Worm (Caenorhabditis elegans) whole organism, L4 larva: ENCODE measurements around the gene B0244.10.

Source experiments
- F44E2.7 ChIP-seq: fragments of 200-800 bp; sonication (Bioruptor generic); IDR thresholded peaks from 2 replicates; pipeline ENCODE4 v2.1.2; 2022; ENCODE audit warnings: missing genetic modification characterization, missing compliant biosample characterization
- F49E8.2 ChIP-seq: sonication (generic microtip); optimal IDR thresholded peaks from 2 replicates; lab custom pipeline; 2016; ENCODE audit warnings: missing compliant biosample characterization, mild to moderate bottlenecking, missing genetic modification characterization, borderline replicate concordance
- T26A8.4 ChIP-seq: fragments of 200-800 bp; sonication (Bioruptor generic); IDR thresholded peaks from 2 replicates; pipeline ENCODE4 v1.3.6; 2022; ENCODE audit warnings: missing genetic modification characterization, missing compliant biosample characterization
- Y105C5A.15 ChIP-seq: fragments of 200-800 bp; sonication (Bioruptor generic); IDR thresholded peaks from 2 replicates; pipeline ENCODE4 v1.3.6; 2022; ENCODE audit warnings: missing genetic modification characterization, missing compliant biosample characterization
- Y48G9A.11 ChIP-seq: fragments of 200-800 bp; sonication (Bioruptor generic); IDR thresholded peaks from 2 replicates; pipeline ENCODE4 v1.3.6; 2022; ENCODE audit warnings: missing genetic modification reagents, missing genetic modification characterization, missing compliant biosample characterization
- Y5F2A.4 ChIP-seq: fragments of 200-800 bp; sonication (Bioruptor generic); optimal IDR thresholded peaks from 2 replicates; lab custom pipeline; 2018; ENCODE audit warnings: mild to moderate bottlenecking, missing genetic modification characterization, missing compliant biosample characterization
- ZK546.5 ChIP-seq, 2 experiments: sonication (generic microtip); optimal IDR thresholded peaks; 2 replicates each; lab custom pipeline; 2017; ENCODE audit warnings: missing biosample characterization in 2 of 2, missing genetic modification characterization in 2 of 2
- aha-1 ChIP-seq: fragments of 150-350 bp; peaks from one replicate; lab custom pipeline; 2014; ENCODE audit warnings: missing biosample characterization, missing genetic modification characterization
- ama-1 ChIP-seq: fragments of 150-350 bp; optimal IDR thresholded peaks from 2 replicates; lab custom pipeline; 2014; ENCODE audit warnings: inconsistent platforms, mixed read lengths
- ceh-32 ChIP-seq: sonication (generic microtip); optimal IDR thresholded peaks from 2 replicates; lab custom pipeline; 2016; ENCODE audit warnings: mild to moderate bottlenecking, missing genetic modification characterization, missing compliant biosample characterization; ENCODE audit not compliant: poor library complexity
- cey-2 ChIP-seq: sonication (generic microtip); optimal IDR thresholded peaks from 3 replicates; lab custom pipeline; 2017; ENCODE audit warnings: missing genetic modification characterization, mild to moderate bottlenecking, missing compliant biosample characterization, antibody characterized with exemption, borderline replicate concordance; ENCODE audit not compliant: insufficient read depth
- daf-12 ChIP-seq: fragments of 150-350 bp; optimal IDR thresholded peaks from 2 replicates; lab custom pipeline; 2014; ENCODE audit warnings: missing biosample characterization, missing genetic modification reagents, missing genetic modification characterization
- daf-16 ChIP-seq, 3 experiments: sonication (generic microtip); optimal IDR thresholded peaks; 2 replicates each; lab custom pipeline; 2016 to 2017; ENCODE audit warnings: missing genetic modification characterization in 3 of 3, missing genetic modification reagents in 3 of 3, mild to moderate bottlenecking in 2 of 3, missing compliant biosample characterization in 2 of 3, missing biosample characterization in 1 of 3, moderate library complexity in 1 of 3
- daf-19 ChIP-seq: fragments of 200-800 bp; sonication (Bioruptor generic); conservative IDR thresholded peaks from 2 replicates; pipeline ENCODE4 v1.3.6; 2022; ENCODE audit warnings: missing genetic modification characterization, missing compliant biosample characterization
- dmd-6 ChIP-seq: fragments of 200-800 bp; sonication (Bioruptor generic); IDR thresholded peaks from 2 replicates; pipeline ENCODE4 v1.3.6; 2022; ENCODE audit warnings: missing genetic modification reagents, missing genetic modification characterization, missing compliant biosample characterization
- dpl-1 ChIP-seq: fragments of 150-350 bp; optimal IDR thresholded peaks from 2 replicates; lab custom pipeline; 2014; ENCODE audit warnings: missing biosample characterization, missing genetic modification reagents, missing genetic modification characterization
- dve-1 ChIP-seq: sonication (generic microtip); optimal IDR thresholded peaks from 2 replicates; lab custom pipeline; 2017; ENCODE audit warnings: antibody characterized with exemption, mild to moderate bottlenecking, missing genetic modification characterization, missing compliant biosample characterization; ENCODE audit not compliant: insufficient read depth
- egl-43 ChIP-seq: fragments of 200-800 bp; sonication (Bioruptor generic); IDR thresholded peaks from 2 replicates; pipeline ENCODE4 v1.3.6; 2022; ENCODE audit warnings: missing genetic modification reagents, missing genetic modification characterization, missing compliant biosample characterization
- fos-1 ChIP-seq: fragments of 150-350 bp; optimal IDR thresholded peaks from 2 replicates; lab custom pipeline; 2014; ENCODE audit warnings: missing biosample characterization, missing genetic modification characterization
- hlh-11 ChIP-seq: fragments of 200-800 bp; sonication (Bioruptor generic); optimal IDR thresholded peaks from 2 replicates; lab custom pipeline; 2018; ENCODE audit warnings: mild to moderate bottlenecking, missing genetic modification characterization, missing compliant biosample characterization
- hlh-30 ChIP-seq: sonication (generic microtip); optimal IDR thresholded peaks from 2 replicates; lab custom pipeline; 2017; ENCODE audit warnings: antibody characterized with exemption, mild to moderate bottlenecking, missing genetic modification characterization, missing compliant biosample characterization; ENCODE audit not compliant: insufficient read depth
- jun-1 ChIP-seq: fragments of 150-350 bp; optimal IDR thresholded peaks from 2 replicates; lab custom pipeline; 2014; ENCODE audit warnings: missing biosample characterization, missing genetic modification reagents, missing genetic modification characterization
- lim-7 ChIP-seq: fragments of 200-800 bp; sonication (Bioruptor generic); IDR thresholded peaks from 2 replicates; pipeline ENCODE4 v1.3.6; 2022; ENCODE audit warnings: missing genetic modification characterization, missing compliant biosample characterization
- lin-1 ChIP-seq: fragments of 200-800 bp; sonication (Bioruptor generic); IDR thresholded peaks from 2 replicates; pipeline ENCODE4 v1.3.6; 2022; ENCODE audit warnings: missing genetic modification reagents, missing genetic modification characterization, missing compliant biosample characterization
- lin-13 ChIP-seq: fragments of 150-350 bp; optimal IDR thresholded peaks from 2 replicates; lab custom pipeline; 2014; ENCODE audit warnings: missing biosample characterization, missing genetic modification reagents, missing genetic modification characterization
- lin-38 ChIP-seq: fragments of 200-800 bp; sonication (Bioruptor generic); IDR thresholded peaks from 2 replicates; pipeline ENCODE4 v1.3.6; 2022; ENCODE audit warnings: missing genetic modification reagents, missing genetic modification characterization, missing compliant biosample characterization
- lsy-2 ChIP-seq, 2 experiments: fragments of 150-350 bp in 1 of 2; sonication (generic microtip) in 1 of 2; optimal IDR thresholded peaks; 2 replicates each; lab custom pipeline; 2014 to 2017; ENCODE audit warnings: missing biosample characterization in 2 of 2, missing genetic modification characterization in 2 of 2
- madf-9 ChIP-seq: fragments of 200-800 bp; sonication (Bioruptor generic); conservative IDR thresholded peaks from 2 replicates; pipeline ENCODE4 v1.3.6; 2022; ENCODE audit warnings: missing genetic modification reagents, missing genetic modification characterization, missing compliant biosample characterization
- mep-1 ChIP-seq: fragments of 150-350 bp; sonication (generic microtip); optimal IDR thresholded peaks from 3 replicates; lab custom pipeline; 2014; ENCODE audit warnings: missing biosample characterization, missing genetic modification characterization
- mes-2 ChIP-seq: sonication (generic microtip); optimal IDR thresholded peaks from 2 replicates; lab custom pipeline; 2016; ENCODE audit warnings: missing genotype, mild to moderate bottlenecking, missing genetic modification characterization, missing compliant biosample characterization; ENCODE audit not compliant: poor library complexity, severe bottlenecking
- mxl-3 ChIP-seq: fragments of 200-800 bp; sonication (Bioruptor generic); optimal IDR thresholded peaks from 2 replicates; lab custom pipeline; 2018; ENCODE audit warnings: mild to moderate bottlenecking, missing genetic modification characterization, missing compliant biosample characterization
- nhr-10 ChIP-seq: fragments of 150-350 bp; optimal IDR thresholded peaks from 2 replicates; lab custom pipeline; 2014; ENCODE audit warnings: missing biosample characterization, missing genetic modification characterization
- nhr-11 ChIP-seq: fragments of 150-350 bp; optimal IDR thresholded peaks from 2 replicates; lab custom pipeline; 2014; ENCODE audit warnings: missing biosample characterization, missing genetic modification characterization
- nhr-28 ChIP-seq: fragments of 150-350 bp; optimal IDR thresholded peaks from 2 replicates; lab custom pipeline; 2014; ENCODE audit warnings: missing biosample characterization, missing genetic modification characterization
- nhr-41 ChIP-seq: fragments of 200-800 bp; sonication (Bioruptor generic); IDR thresholded peaks from 2 replicates; pipeline ENCODE4 v1.3.6; 2022; ENCODE audit warnings: missing genetic modification reagents, missing genetic modification characterization, missing compliant biosample characterization
- nhr-6 ChIP-seq: fragments of 150-350 bp; optimal IDR thresholded peaks from 2 replicates; lab custom pipeline; 2014; ENCODE audit warnings: missing biosample characterization, missing genetic modification characterization
- nhr-76 ChIP-seq: fragments of 150-350 bp; optimal IDR thresholded peaks from 2 replicates; lab custom pipeline; 2014; ENCODE audit warnings: missing biosample characterization, missing genetic modification characterization
- rbr-2 ChIP-seq: sonication (generic microtip); optimal IDR thresholded peaks from 2 replicates; lab custom pipeline; 2016; ENCODE audit warnings: missing genotype, missing genetic modification characterization, missing compliant biosample characterization
- set-16 ChIP-seq: fragments of 200-800 bp; sonication (Bioruptor generic); IDR thresholded peaks from 2 replicates; pipeline ENCODE4 v1.3.6; 2022; ENCODE audit warnings: missing genetic modification reagents, missing genetic modification characterization, missing compliant biosample characterization
- unc-39 ChIP-seq: sonication (generic microtip); optimal IDR thresholded peaks from 2 replicates; lab custom pipeline; 2017; ENCODE audit warnings: missing biosample characterization, missing genetic modification characterization
- unc-62 ChIP-seq, 3 experiments: fragments of 150-350 bp in 1 of 3; sonication (generic microtip); optimal IDR thresholded peaks in 2 of 3; peaks in 1 of 3; 1 replicate in 1 of 3; 2 replicates in 2 of 3; lab custom pipeline; 2014 to 2017; ENCODE audit warnings: missing biosample characterization in 3 of 3, missing genetic modification characterization in 3 of 3, missing genetic modification reagents in 3 of 3, missing genotype in 1 of 3
- zag-1 ChIP-seq: fragments of 150-350 bp; optimal IDR thresholded peaks from 2 replicates; lab custom pipeline; 2014; ENCODE audit warnings: missing biosample characterization, missing genetic modification characterization
- zip-11 ChIP-seq: fragments of 200-800 bp; sonication (Bioruptor generic); IDR thresholded peaks from 2 replicates; pipeline ENCODE4 v1.3.6; 2022; ENCODE audit warnings: missing genetic modification characterization, missing compliant biosample characterization
- ztf-7 ChIP-seq: fragments of 150-350 bp; optimal IDR thresholded peaks from 2 replicates; lab custom pipeline; 2014; ENCODE audit warnings: missing biosample characterization, missing genetic modification characterization

The B0244.10 gene

DNA sequence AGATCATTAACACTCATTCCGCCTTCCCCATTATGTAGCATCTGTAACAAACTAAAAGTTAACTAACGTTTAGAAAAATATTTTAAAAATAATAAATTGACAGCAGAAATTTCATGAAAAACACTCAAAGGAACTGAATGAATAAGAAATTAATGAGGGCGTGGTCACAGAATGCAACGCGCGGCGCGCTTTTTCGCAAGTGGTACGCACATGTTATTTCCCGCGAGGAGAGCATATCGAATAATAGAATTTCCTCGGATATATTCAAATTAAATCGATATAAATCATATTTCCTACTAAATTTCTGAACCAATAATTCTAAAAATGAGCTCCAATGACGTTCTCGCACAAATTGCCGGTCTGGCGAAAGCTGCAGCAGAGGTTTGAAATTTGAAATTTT is 42.3 kb upstream of the B0244.10 start, which contains the start of the genes abi-1 and arle-14 (continued):
- TF ChIP-seq Y48G9A.11 (GFP tag; lab: Robert Waterston, UW) (no peak), nhr-41 (GFP tag; lab: Robert Waterston, UW) (no peak), zip-11 (no peak), cey-2 (tag; lab: Kevin White, UChicago) (no peak), ama-1 (lab: Kevin White, UChicago) (no peak), daf-12 (tag; lab: Kevin White, UChicago) (no peak), lin-1 (GFP tag; lab: Robert Waterston, UW) (no peak), ceh-32 (tag; lab: Kevin White, UChicago) (no peak), hlh-11 (tag; lab: Kevin White, UChicago) (no peak), jun-1 (no peak)

DNA sequence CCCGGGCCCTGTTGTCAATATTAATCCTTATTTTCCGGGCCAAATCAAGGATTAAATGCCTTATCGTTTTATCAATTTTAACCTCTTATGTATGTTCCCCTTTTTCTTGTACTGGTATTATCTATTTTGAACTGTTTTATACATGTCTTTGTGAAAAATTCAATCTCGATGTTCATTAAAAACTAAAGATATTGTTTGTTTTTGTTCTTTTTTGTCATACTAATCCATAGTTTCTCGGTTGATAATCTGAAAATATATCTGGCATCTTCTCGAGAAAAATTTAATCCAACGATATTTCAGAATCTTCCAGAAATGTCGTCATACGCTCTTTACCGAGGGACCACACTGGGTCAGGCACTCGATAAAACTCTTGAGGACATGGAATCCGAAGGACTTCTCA is 41.2 kb upstream of the B0244.10 start, which contains the start of gene B0336.13:
B0336.13 (plus strand) TSS at position 301 of the 400 bp plus-strand sequence.
- TF ChIP-seq nhr-10 (tag; lab: Kevin White, UChicago) = no peak
- TF ChIP-seq unc-39 = no peak
- no peak for TF ChIP-seq daf-19 (GFP tag; lab: Robert Waterston, UW)
- no peak for TF ChIP-seq zag-1 (tag; lab: Kevin White, UChicago)
- no peak for TF ChIP-seq nhr-76 (tag; lab: Kevin White, UChicago)
- no peak for TF ChIP-seq Y5F2A.4 (GFP tag; lab: Kevin White, UChicago)
- no peak for TF ChIP-seq set-16 (GFP tag; lab: Robert Waterston, UW)
- TF ChIP-seq egl-43 = no peak
- TF ChIP-seq ztf-7 = no peak
- TF ChIP-seq nhr-11 (tag; lab: Kevin White, UChicago) = no peak
- no peak for TF ChIP-seq ZK546.5 (tag; optimal IDR thresholded peaks at IDR 0.05; lab: Kevin White, UChicago)
- no peak for TF ChIP-seq Y105C5A.15 (GFP tag; lab: Robert Waterston, UW)
- TF ChIP-seq madf-9 (GFP tag; lab: Robert Waterston, UW) = no peak
- no peak for TF ChIP-seq F49E8.2 (tag; lab: Kevin White, UChicago)
- no peak for TF ChIP-seq lin-1 (GFP tag; lab: Robert Waterston, UW)
- no peak for TF ChIP-seq nhr-6
- TF ChIP-seq dmd-6 (GFP tag; lab: Robert Waterston, UW) = no peak
- TF ChIP-seq lim-7 (GFP tag; lab: Robert Waterston, UW) = no peak
- TF ChIP-seq, all 104 proteins: peak for 0

DNA sequence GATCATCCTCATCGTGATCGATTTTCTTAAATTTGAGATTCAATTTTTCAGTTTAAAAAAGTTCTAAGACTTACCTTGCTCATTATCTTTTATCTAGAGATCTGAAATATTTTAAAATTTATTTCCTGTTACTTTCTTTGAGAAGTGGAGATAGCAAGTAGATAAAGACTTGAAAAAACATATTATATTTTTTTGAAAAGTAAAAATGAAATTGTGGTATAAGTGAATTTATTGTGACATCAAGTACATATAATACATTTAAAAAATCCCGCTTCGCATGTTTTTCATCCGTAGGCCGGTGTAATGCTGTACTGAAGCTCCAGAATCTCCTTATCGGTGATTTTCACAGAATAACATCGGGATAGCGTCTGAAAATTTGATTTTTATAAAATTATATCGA is 37.7 kb upstream of the B0244.10 start, which contains the start of gene B0336.7:
B0336.7 (minus strand) TSS at position 101 of the 400 bp plus-strand sequence.
- TF ChIP-seq mxl-3 (GFP tag; lab: Kevin White, UChicago) (no peak), fos-1 (tag; lab: Kevin White, UChicago) (no peak), aha-1 (peak; percentile 27), unc-62 (GFP tag; optimal IDR thresholded peaks at IDR 0.05 in 1 of 2; lab: Kevin White, UChicago) (no peak), unc-62 (tag; optimal IDR thresholded peaks at IDR 0.05; lab: Kevin White, UChicago) (no peak)

DNA sequence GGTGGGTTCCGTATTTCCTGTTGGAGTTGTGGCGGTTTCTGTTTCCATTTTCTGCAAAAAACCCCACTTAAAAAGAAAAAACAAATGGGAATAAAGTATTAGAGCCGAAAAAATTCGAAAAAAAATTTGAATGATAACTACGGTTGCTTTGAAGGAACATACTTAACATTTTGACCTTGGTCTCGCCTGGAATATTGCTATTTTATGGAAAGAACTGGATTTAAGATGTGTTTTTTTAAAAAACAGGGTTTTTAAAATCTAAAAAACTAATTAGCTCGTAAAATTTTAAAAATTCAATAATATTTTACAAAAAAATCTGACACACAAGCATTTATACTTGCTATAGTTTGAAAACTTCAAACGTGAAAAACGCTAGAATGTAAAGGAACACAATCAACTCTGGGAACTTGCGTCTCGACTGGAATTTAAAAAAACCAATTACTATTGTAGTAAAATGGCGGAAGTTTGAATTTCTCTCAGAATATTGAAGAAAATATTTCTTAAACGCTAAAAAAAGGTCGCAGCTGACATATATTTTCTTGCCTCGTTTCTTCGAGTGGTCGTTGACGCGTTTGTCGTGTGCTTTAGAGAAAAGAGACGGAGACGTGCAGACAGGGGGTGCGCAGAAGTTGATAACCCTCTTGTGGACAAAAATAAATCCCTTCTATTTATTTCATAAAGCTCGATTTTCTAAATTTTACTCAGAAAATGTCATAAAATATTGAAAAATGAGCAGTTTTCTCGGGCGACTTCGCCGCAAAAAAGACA is 36.8 kb upstream of the B0244.10 start, which contains the start of the genes lgg-3 and rgs-5:
lgg-3 (minus strand) TSS at position 51 of the 768 bp plus-strand sequence.
rgs-5 (plus strand) TSS at position 593 of the 768 bp plus-strand sequence.
- no peak for TF ChIP-seq daf-19 (GFP tag; lab: Robert Waterston, UW)
- TF ChIP-seq dpl-1 (GFP tag; lab: Kevin White, UChicago) = peak; percentile 58
- TF ChIP-seq hlh-30 (tag; lab: Kevin White, UChicago) = peak; percentile 44
- peak; percentile 51 for TF ChIP-seq nhr-28 (tag; lab: Kevin White, UChicago)
- TF ChIP-seq dve-1 (tag; lab: Kevin White, UChicago) = peak; percentile 1
- peak; percentile 39; the same call in 1 of the 2 replicates for TF ChIP-seq lin-38 (GFP tag; lab: Robert Waterston, UW)
- TF ChIP-seq lin-13 (GFP tag; lab: Kevin White, UChicago) = peak; percentile 17
- TF ChIP-seq daf-16 (GFP tag; optimal IDR thresholded peaks at IDR 0.05; lab: Kevin White, UChicago) = no peak
- peak; percentile 8 for TF ChIP-seq daf-16 (tag; optimal IDR thresholded peaks at IDR 0.05; lab: Kevin White, UChicago)
- TF ChIP-seq T26A8.4 (GFP tag; lab: Robert Waterston, UW) = no peak
- TF ChIP-seq lsy-2 (tag; optimal IDR thresholded peaks at IDR 0.05; lab: Kevin White, UChicago) = peak in 1 of 2 experiments; percentile 64
- peak; percentile 14 for TF ChIP-seq rbr-2 (tag; lab: Kevin White, UChicago)
- TF ChIP-seq hlh-11 (tag; lab: Kevin White, UChicago) = peak; percentile 52
- TF ChIP-seq nhr-6 = peak; percentile 2
- TF ChIP-seq mes-2 (tag; lab: Kevin White, UChicago) = peak; percentile 71
- TF ChIP-seq nhr-10 (tag; lab: Kevin White, UChicago) = no peak
- no peak for TF ChIP-seq F44E2.7 (GFP tag; lab: Robert Waterston, UW)
- TF ChIP-seq mep-1 = peak; percentile 60
